Worm (Caenorhabditis elegans) whole organism, L3 larva: ENCODE data around the gene M28.10.

Experiments used
- elt-1 ChIP-seq: fragments of 150-350 bp; optimal IDR thresholded peaks from 2 replicates; lab custom pipeline; 2014; ENCODE audit warnings: missing biosample characterization, missing genetic modification characterization
- fos-1 ChIP-seq: fragments of 150-350 bp; optimal IDR thresholded peaks from 2 replicates; lab custom pipeline; 2014; ENCODE audit warnings: missing biosample characterization, missing genetic modification characterization
- lin-15B ChIP-seq: fragments of 150-350 bp; optimal IDR thresholded peaks from 2 replicates; lab custom pipeline; 2014; ENCODE audit warnings: missing biosample characterization, missing genetic modification characterization
- lin-39 ChIP-seq: fragments of 150-350 bp; optimal IDR thresholded peaks from 2 replicates; lab custom pipeline; 2018; ENCODE audit warnings: missing biosample characterization, missing genetic modification reagents, missing genetic modification characterization
- lsy-12 ChIP-seq: sonication (generic microtip); optimal IDR thresholded peaks from 2 replicates; lab custom pipeline; 2016; ENCODE audit warnings: mild to moderate bottlenecking, missing genetic modification characterization, missing compliant biosample characterization
- nhr-237 ChIP-seq: fragments of 150-350 bp; optimal IDR thresholded peaks from 2 replicates; lab custom pipeline; 2014; ENCODE audit warnings: missing biosample characterization, missing genetic modification characterization
- nhr-76 ChIP-seq: fragments of 150-350 bp; sonication (generic microtip); optimal IDR thresholded peaks from 5 replicates; lab custom pipeline; 2014; ENCODE audit warnings: missing biosample characterization, missing genetic modification characterization
- pha-4 ChIP-seq: fragments of 150-350 bp; optimal IDR thresholded peaks from 2 replicates; lab custom pipeline; 2014; ENCODE audit warnings: missing biosample characterization, missing genetic modification reagents, missing genetic modification characterization
- snpc-4 ChIP-seq: fragments of 150-350 bp; optimal IDR thresholded peaks from 2 replicates; lab custom pipeline; 2014; ENCODE audit warnings: missing biosample characterization, missing genetic modification characterization
- unc-39 ChIP-seq: sonication (generic microtip); optimal IDR thresholded peaks from 4 replicates; lab custom pipeline; 2017; ENCODE audit warnings: missing biosample characterization, missing genetic modification characterization
- unc-62 ChIP-seq: fragments of 150-350 bp; sonication (generic microtip); optimal IDR thresholded peaks from 4 replicates; lab custom pipeline; 2014; ENCODE audit warnings: missing biosample characterization, missing genetic modification reagents, missing genetic modification characterization

ce11 chrII:10630944-10631343, 16.4 kb upstream of the M28.10 start:
- no peak for TF ChIP-seq lsy-12 (tag; lab: Kevin White, UChicago)
- TF ChIP-seq lin-15B (tag; lab: Kevin White, UChicago) = no peak
- no peak for TF ChIP-seq lin-39 (tag; lab: Kevin White, UChicago)
- TF ChIP-seq unc-62 (GFP tag; lab: Kevin White, UChicago) = no peak
- TF ChIP-seq nhr-237 (tag; lab: Kevin White, UChicago) = no peak
- no peak for TF ChIP-seq snpc-4 (tag; lab: Kevin White, UChicago)
- no peak for TF ChIP-seq nhr-76 (tag; lab: Kevin White, UChicago)
- TF ChIP-seq unc-39 = no peak
- TF ChIP-seq pha-4 (tag; lab: Kevin White, UChicago) = no peak
- TF ChIP-seq fos-1 = no peak
- TF ChIP-seq elt-1 (tag; lab: Kevin White, UChicago) = no peak
